Worm (Caenorhabditis elegans) whole organism, L4 larva: ENCODE data around the gene F53F4.11.

Experiments
- F26F4.8 ChIP-seq: fragments of 200-800 bp; sonication (Bioruptor generic); conservative IDR thresholded peaks from 2 replicates; pipeline ENCODE4 v1.3.6; 2022; ENCODE audit warnings: missing genetic modification characterization, missing compliant biosample characterization
- F49E8.2 ChIP-seq: sonication (generic microtip); optimal IDR thresholded peaks from 2 replicates; lab custom pipeline; 2016; ENCODE audit warnings: missing compliant biosample characterization, mild to moderate bottlenecking, missing genetic modification characterization, borderline replicate concordance
- R02D3.7 ChIP-seq: fragments of 150-350 bp; sonication (generic microtip); optimal IDR thresholded peaks from 3 replicates; lab custom pipeline; 2014; ENCODE audit warnings: missing biosample characterization, missing genetic modification characterization
- T20F7.1 ChIP-seq: fragments of 200-800 bp; sonication (Bioruptor generic); optimal IDR thresholded peaks from 2 replicates; lab custom pipeline; 2018; ENCODE audit warnings: mild to moderate bottlenecking, missing genetic modification characterization, missing compliant biosample characterization
- T26A8.4 ChIP-seq: fragments of 200-800 bp; sonication (Bioruptor generic); IDR thresholded peaks from 2 replicates; pipeline ENCODE4 v1.3.6; 2022; ENCODE audit warnings: missing genetic modification characterization, missing compliant biosample characterization
- Y105C5A.15 ChIP-seq: fragments of 200-800 bp; sonication (Bioruptor generic); IDR thresholded peaks from 2 replicates; pipeline ENCODE4 v1.3.6; 2022; ENCODE audit warnings: missing genetic modification characterization, missing compliant biosample characterization
- Y48G9A.11 ChIP-seq: fragments of 200-800 bp; sonication (Bioruptor generic); IDR thresholded peaks from 2 replicates; pipeline ENCODE4 v1.3.6; 2022; ENCODE audit warnings: missing genetic modification reagents, missing genetic modification characterization, missing compliant biosample characterization
- ZK546.5 ChIP-seq, 2 experiments: sonication (generic microtip); optimal IDR thresholded peaks; 2 replicates each; lab custom pipeline; 2017; ENCODE audit warnings: missing biosample characterization in 2 of 2, missing genetic modification characterization in 2 of 2
- aha-1 ChIP-seq: fragments of 150-350 bp; peaks from one replicate; lab custom pipeline; 2014; ENCODE audit warnings: missing biosample characterization, missing genetic modification characterization
- attf-4 ChIP-seq: sonication (generic microtip); optimal IDR thresholded peaks from 3 replicates; lab custom pipeline; 2017; ENCODE audit warnings: missing biosample characterization, missing genetic modification characterization
- cey-2 ChIP-seq: sonication (generic microtip); optimal IDR thresholded peaks from 3 replicates; lab custom pipeline; 2017; ENCODE audit warnings: missing genetic modification characterization, mild to moderate bottlenecking, missing compliant biosample characterization, antibody characterized with exemption, borderline replicate concordance; ENCODE audit not compliant: insufficient read depth
- daf-16 ChIP-seq, 3 experiments: sonication (generic microtip); optimal IDR thresholded peaks; 2 replicates each; lab custom pipeline; 2016 to 2017; ENCODE audit warnings: missing genetic modification characterization in 3 of 3, missing genetic modification reagents in 3 of 3, mild to moderate bottlenecking in 2 of 3, missing compliant biosample characterization in 2 of 3, missing biosample characterization in 1 of 3, moderate library complexity in 1 of 3
- daf-8 ChIP-seq: fragments of 200-800 bp; sonication (Bioruptor generic); IDR thresholded peaks from 2 replicates; pipeline ENCODE4 v1.3.6; 2022; ENCODE audit warnings: missing genetic modification characterization, missing compliant biosample characterization
- dmd-6 ChIP-seq: fragments of 200-800 bp; sonication (Bioruptor generic); IDR thresholded peaks from 2 replicates; pipeline ENCODE4 v1.3.6; 2022; ENCODE audit warnings: missing genetic modification reagents, missing genetic modification characterization, missing compliant biosample characterization
- dmd-8 ChIP-seq: fragments of 200-800 bp; sonication (Bioruptor generic); IDR thresholded peaks from 2 replicates; pipeline ENCODE4 v1.3.6; 2022; ENCODE audit warnings: missing genetic modification characterization, missing compliant biosample characterization
- dpl-1 ChIP-seq: fragments of 150-350 bp; optimal IDR thresholded peaks from 2 replicates; lab custom pipeline; 2014; ENCODE audit warnings: missing biosample characterization, missing genetic modification reagents, missing genetic modification characterization
- dve-1 ChIP-seq: sonication (generic microtip); optimal IDR thresholded peaks from 2 replicates; lab custom pipeline; 2017; ENCODE audit warnings: antibody characterized with exemption, mild to moderate bottlenecking, missing genetic modification characterization, missing compliant biosample characterization; ENCODE audit not compliant: insufficient read depth
- gei-8 ChIP-seq: fragments of 200-800 bp; sonication (Bioruptor generic); optimal IDR thresholded peaks from 2 replicates; lab custom pipeline; 2018; ENCODE audit warnings: mild to moderate bottlenecking, missing genetic modification characterization, missing compliant biosample characterization
- hlh-11 ChIP-seq: fragments of 200-800 bp; sonication (Bioruptor generic); optimal IDR thresholded peaks from 2 replicates; lab custom pipeline; 2018; ENCODE audit warnings: mild to moderate bottlenecking, missing genetic modification characterization, missing compliant biosample characterization
- hlh-30 ChIP-seq: sonication (generic microtip); optimal IDR thresholded peaks from 2 replicates; lab custom pipeline; 2017; ENCODE audit warnings: antibody characterized with exemption, mild to moderate bottlenecking, missing genetic modification characterization, missing compliant biosample characterization; ENCODE audit not compliant: insufficient read depth
- hmg-1.1 ChIP-seq: fragments of 200-800 bp; sonication (Bioruptor generic); IDR thresholded peaks from 2 replicates; pipeline ENCODE4 v1.3.6; 2022; ENCODE audit warnings: missing genetic modification reagents, missing genetic modification characterization, missing compliant biosample characterization
- lin-1 ChIP-seq: fragments of 200-800 bp; sonication (Bioruptor generic); IDR thresholded peaks from 2 replicates; pipeline ENCODE4 v1.3.6; 2022; ENCODE audit warnings: missing genetic modification reagents, missing genetic modification characterization, missing compliant biosample characterization
- lin-29 ChIP-seq: fragments of 200-800 bp; sonication (Bioruptor generic); IDR thresholded peaks from 2 replicates; pipeline ENCODE4 v1.3.6; 2022; ENCODE audit warnings: missing genetic modification reagents, missing genetic modification characterization, missing compliant biosample characterization
- lin-38 ChIP-seq: fragments of 200-800 bp; sonication (Bioruptor generic); IDR thresholded peaks from 2 replicates; pipeline ENCODE4 v1.3.6; 2022; ENCODE audit warnings: missing genetic modification reagents, missing genetic modification characterization, missing compliant biosample characterization
- lsy-2 ChIP-seq, 2 experiments: fragments of 150-350 bp in 1 of 2; sonication (generic microtip) in 1 of 2; optimal IDR thresholded peaks; 2 replicates each; lab custom pipeline; 2014 to 2017; ENCODE audit warnings: missing biosample characterization in 2 of 2, missing genetic modification characterization in 2 of 2
- mdt-29 ChIP-seq: fragments of 200-800 bp; sonication (Bioruptor generic); IDR thresholded peaks from 2 replicates; pipeline ENCODE4 v1.3.6; 2022; ENCODE audit warnings: missing genetic modification reagents, missing genetic modification characterization, missing compliant biosample characterization
- mxl-2 ChIP-seq: fragments of 200-800 bp; sonication (Bioruptor generic); conservative IDR thresholded peaks from 2 replicates; pipeline ENCODE4 v1.3.6; 2022; ENCODE audit warnings: missing genetic modification reagents, missing genetic modification characterization, missing compliant biosample characterization
- mxl-3 ChIP-seq: fragments of 200-800 bp; sonication (Bioruptor generic); optimal IDR thresholded peaks from 2 replicates; lab custom pipeline; 2018; ENCODE audit warnings: mild to moderate bottlenecking, missing genetic modification characterization, missing compliant biosample characterization
- nhr-10 ChIP-seq: fragments of 150-350 bp; optimal IDR thresholded peaks from 2 replicates; lab custom pipeline; 2014; ENCODE audit warnings: missing biosample characterization, missing genetic modification characterization
- nhr-102 ChIP-seq: sonication (generic microtip); optimal IDR thresholded peaks from 2 replicates; lab custom pipeline; 2016; ENCODE audit warnings: mild to moderate bottlenecking, missing genetic modification characterization, moderate library complexity, missing compliant biosample characterization
- nhr-25 ChIP-seq: sonication (generic microtip); optimal IDR thresholded peaks from 2 replicates; lab custom pipeline; 2017; ENCODE audit warnings: missing genetic modification characterization, mild to moderate bottlenecking, missing compliant biosample characterization, antibody characterized with exemption, moderate library complexity, borderline replicate concordance; ENCODE audit not compliant: insufficient read depth
- nhr-28 ChIP-seq: fragments of 150-350 bp; optimal IDR thresholded peaks from 2 replicates; lab custom pipeline; 2014; ENCODE audit warnings: missing biosample characterization, missing genetic modification characterization
- nhr-41 ChIP-seq: fragments of 200-800 bp; sonication (Bioruptor generic); IDR thresholded peaks from 2 replicates; pipeline ENCODE4 v1.3.6; 2022; ENCODE audit warnings: missing genetic modification reagents, missing genetic modification characterization, missing compliant biosample characterization
- nhr-6 ChIP-seq: fragments of 150-350 bp; optimal IDR thresholded peaks from 2 replicates; lab custom pipeline; 2014; ENCODE audit warnings: missing biosample characterization, missing genetic modification characterization
- nhr-76 ChIP-seq: fragments of 150-350 bp; optimal IDR thresholded peaks from 2 replicates; lab custom pipeline; 2014; ENCODE audit warnings: missing biosample characterization, missing genetic modification characterization
- nhr-77 ChIP-seq: fragments of 150-350 bp; optimal IDR thresholded peaks from 2 replicates; lab custom pipeline; 2014; ENCODE audit warnings: missing biosample characterization, missing genetic modification characterization
- saeg-2 ChIP-seq: fragments of 200-800 bp; sonication (Bioruptor generic); IDR thresholded peaks from 2 replicates; pipeline ENCODE4 v1.3.6; 2022; ENCODE audit warnings: missing genetic modification reagents, missing genetic modification characterization, missing compliant biosample characterization
- set-16 ChIP-seq: fragments of 200-800 bp; sonication (Bioruptor generic); IDR thresholded peaks from 2 replicates; pipeline ENCODE4 v1.3.6; 2022; ENCODE audit warnings: missing genetic modification reagents, missing genetic modification characterization, missing compliant biosample characterization
- snpc-1.2 ChIP-seq: fragments of 200-800 bp; sonication (Bioruptor generic); IDR thresholded peaks from 2 replicates; pipeline ENCODE4 v1.3.6; 2022; ENCODE audit warnings: missing genetic modification reagents, missing genetic modification characterization, missing compliant biosample characterization
- snpc-4 ChIP-seq: fragments of 150-350 bp; optimal IDR thresholded peaks from 2 replicates; lab custom pipeline; 2014; ENCODE audit warnings: missing biosample characterization, missing genetic modification characterization
- spr-1 ChIP-seq: sonication (generic microtip); optimal IDR thresholded peaks from 2 replicates; lab custom pipeline; 2016; ENCODE audit warnings: mild to moderate bottlenecking, missing genetic modification characterization, missing compliant biosample characterization
- spr-3 ChIP-seq: fragments of 200-800 bp; sonication (Bioruptor generic); optimal IDR thresholded peaks from 2 replicates; lab custom pipeline; 2018; ENCODE audit warnings: mild to moderate bottlenecking, missing genetic modification characterization, missing compliant biosample characterization
- tra-1 ChIP-seq: fragments of 200-800 bp; sonication (Bioruptor generic); IDR thresholded peaks from 2 replicates; pipeline ENCODE4 v1.3.6; 2022; ENCODE audit warnings: missing genetic modification reagents, missing genetic modification characterization, missing compliant biosample characterization
- unc-62 ChIP-seq, 3 experiments: fragments of 150-350 bp in 1 of 3; sonication (generic microtip); optimal IDR thresholded peaks in 2 of 3; peaks in 1 of 3; 1 replicate in 1 of 3; 2 replicates in 2 of 3; lab custom pipeline; 2014 to 2017; ENCODE audit warnings: missing biosample characterization in 3 of 3, missing genetic modification characterization in 3 of 3, missing genetic modification reagents in 3 of 3, missing genotype in 1 of 3
- vab-7 ChIP-seq: fragments of 200-800 bp; sonication (Bioruptor generic); IDR thresholded peaks from 2 replicates; pipeline ENCODE4 v1.3.6; 2022; ENCODE audit warnings: missing genetic modification reagents, missing genetic modification characterization, missing compliant biosample characterization
- ztf-7 ChIP-seq: fragments of 150-350 bp; optimal IDR thresholded peaks from 2 replicates; lab custom pipeline; 2014; ENCODE audit warnings: missing biosample characterization, missing genetic modification characterization

Gene F53F4.11

DNA sequence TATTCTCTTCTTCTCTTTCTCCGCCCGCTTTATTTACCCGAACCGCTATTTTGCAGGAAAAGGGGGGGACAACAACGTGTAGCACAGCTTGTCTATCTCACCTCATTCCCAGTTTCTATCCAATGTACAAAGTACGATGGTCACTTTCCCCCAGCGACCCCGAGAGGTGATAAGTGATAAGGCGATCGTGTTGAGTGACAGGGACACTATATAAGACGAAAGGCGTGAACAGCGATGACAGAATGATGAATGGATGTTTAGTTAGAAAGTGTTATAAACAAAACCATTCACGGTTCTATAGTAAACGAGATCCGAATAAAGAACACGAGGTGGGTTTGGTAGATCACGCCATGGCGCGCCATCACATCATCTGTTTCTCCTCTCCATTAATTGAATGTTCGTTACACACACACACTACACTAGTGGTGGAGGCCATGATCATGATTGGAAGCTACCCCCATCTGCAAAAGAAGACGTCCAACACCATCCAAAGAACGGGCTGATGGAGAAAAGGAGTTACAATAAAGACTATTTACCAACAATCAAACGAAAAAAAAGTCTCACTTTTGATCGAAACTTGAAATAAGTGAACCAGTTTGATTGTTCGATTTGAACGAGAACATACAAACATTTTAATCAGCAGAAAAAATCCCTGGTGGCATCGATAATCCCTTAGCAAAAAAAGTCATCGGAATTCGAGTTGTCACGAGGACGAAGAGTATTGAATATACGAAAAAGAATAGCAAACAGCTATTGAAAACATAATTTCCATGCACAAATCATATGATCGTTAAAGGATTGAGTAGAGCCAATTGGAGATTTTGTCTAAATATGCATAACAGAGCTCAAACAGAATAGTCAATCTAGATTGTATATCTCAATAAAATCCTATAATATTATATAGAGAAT, 32.3 kb upstream of the F53F4.11 start (continued):
- TF ChIP-seq nhr-25 (tag; lab: Kevin White, UChicago) (peak; percentile 57), dmd-6 (peak; percentile 86), R02D3.7 (no peak), mdt-29 (GFP tag; lab: Robert Waterston, UW) (peak; percentile 74), nhr-76 (tag; lab: Kevin White, UChicago) (no peak), mxl-3 (GFP tag; lab: Kevin White, UChicago) (peak; percentile 94), hmg-1.1 (GFP tag; lab: Robert Waterston, UW) (0 out of 2 replicates have a peak, but pooled peaks have one; percentile 24), hlh-11 (tag; lab: Kevin White, UChicago) (peak; percentile 96), spr-1 (tag; lab: Kevin White, UChicago) (peak; percentile 9), tra-1 (GFP tag; lab: Robert Waterston, UW) (peak; percentile 78; the same call in 1 of the 2 replicates), snpc-4 (no peak), nhr-6 (tag; lab: Kevin White, UChicago) (peak; percentile 56), dpl-1 (GFP tag; lab: Kevin White, UChicago) (peak; percentile 40), vab-7 (GFP tag; lab: Robert Waterston, UW) (no peak), hlh-30 (peak; percentile 83), lin-29 (GFP tag; lab: Robert Waterston, UW) (no peak), mxl-2 (GFP tag; lab: Robert Waterston, UW) (0 out of 2 replicates have a peak, but pooled peaks have one; percentile 7), daf-8 (no peak), F26F4.8 (GFP tag; lab: Robert Waterston, UW) (0 out of 2 replicates have a peak, but pooled peaks have one; percentile 6), lsy-2 (tag; optimal IDR thresholded peaks at IDR 0.05; lab: Kevin White, UChicago) (peak; percentile 46 to 51), spr-3 (GFP tag; lab: Kevin White, UChicago) (peak; percentile 29), daf-16 (GFP tag; optimal IDR thresholded peaks at IDR 0.05; lab: Kevin White, UChicago) (peak in 1 of 2 experiments; percentile 63), daf-16 (tag; optimal IDR thresholded peaks at IDR 0.05; lab: Kevin White, UChicago) (peak; percentile 91), nhr-10 (tag; lab: Kevin White, UChicago) (peak; percentile 84), aha-1 (tag; lab: Kevin White, UChicago) (peak; percentile 99), nhr-41 (GFP tag; lab: Robert Waterston, UW) (peak; percentile 91; the same call in 1 of the 2 replicates), T20F7.1 (GFP tag; lab: Kevin White, UChicago) (peak; percentile 32), saeg-2 (peak; percentile 52), unc-62 (GFP tag; optimal IDR thresholded peaks at IDR 0.05 in 1 of 2; lab: Kevin White, UChicago) (peak in 1 of 2 experiments; percentile 92), unc-62 (tag; optimal IDR thresholded peaks at IDR 0.05; lab: Kevin White, UChicago) (no peak), nhr-77 (tag; lab: Kevin White, UChicago) (peak; percentile 66), ztf-7 (tag; lab: Kevin White, UChicago) (no peak), cey-2 (tag; lab: Kevin White, UChicago) (peak; percentile 77), T26A8.4 (peak; percentile 38; the same call in 1 of the 2 replicates), set-16 (peak; percentile 28; the same call in 1 of the 2 replicates), lin-38 (peak; percentile 6; the same call in 1 of the 2 replicates), lin-1 (GFP tag; lab: Robert Waterston, UW) (peak; percentile 70), Y48G9A.11 (no peak), dmd-8 (GFP tag; lab: Robert Waterston, UW) (no peak), attf-4 (tag; lab: Kevin White, UChicago) (peak; percentile 34), F49E8.2 (no peak), nhr-28 (tag; lab: Kevin White, UChicago) (peak; percentile 97), dve-1 (tag; lab: Kevin White, UChicago) (peak; percentile 93), nhr-102 (peak; percentile 86), gei-8 (GFP tag; lab: Kevin White, UChicago) (peak; percentile 69), snpc-1.2 (GFP tag; lab: Robert Waterston, UW) (no peak), Y105C5A.15 (GFP tag; lab: Robert Waterston, UW) (0 out of 2 replicates have a peak, but pooled peaks have one; percentile 44), ZK546.5 (tag; optimal IDR thresholded peaks at IDR 0.05; lab: Kevin White, UChicago) (no peak)
